Worm (Caenorhabditis elegans) whole organism, early embryonic: ENCODE measurements around the gene Y102E9.5.

ENCODE experiments used
- B0310.2 ChIP-seq: sonication (generic microtip); optimal IDR thresholded peaks from 2 replicates; lab custom pipeline; 2016; ENCODE audit warnings: mild to moderate bottlenecking, missing genetic modification characterization, missing compliant biosample characterization
- F13C5.2 ChIP-seq: sonication (generic microtip); optimal IDR thresholded peaks from 2 replicates; lab custom pipeline; 2017; ENCODE audit warnings: mild to moderate bottlenecking, missing genetic modification characterization, inconsistent platforms, missing compliant biosample characterization
- aly-1 ChIP-seq: sonication (generic microtip); optimal IDR thresholded peaks from 2 replicates; lab custom pipeline; 2016; ENCODE audit warnings: missing genetic modification characterization, missing compliant biosample characterization
- ama-1 ChIP-seq: fragments of 150-350 bp; optimal IDR thresholded peaks from 2 replicates; lab custom pipeline; 2014
- ceh-13 ChIP-seq: fragments of 200-800 bp; sonication (Bioruptor generic); optimal IDR thresholded peaks from 2 replicates; lab custom pipeline; 2018; ENCODE audit warnings: mild to moderate bottlenecking, missing genetic modification characterization, missing compliant biosample characterization
- ceh-36 ChIP-seq: sonication (generic microtip); optimal IDR thresholded peaks from 2 replicates; lab custom pipeline; 2016; ENCODE audit warnings: missing genetic modification characterization, inconsistent platforms, missing compliant biosample characterization
- ets-7 ChIP-seq: sonication (generic microtip); optimal IDR thresholded peaks from 2 replicates; lab custom pipeline; 2016; ENCODE audit warnings: missing genotype, missing genetic modification characterization, missing compliant biosample characterization
- flt-1 ChIP-seq: fragments of 200-800 bp; sonication (Bioruptor generic); IDR thresholded peaks from 2 replicates; pipeline ENCODE4 v1.3.6; 2022; ENCODE audit warnings: missing genetic modification characterization, missing compliant biosample characterization
- hmbx-1 ChIP-seq: sonication (generic microtip); optimal IDR thresholded peaks from 2 replicates; lab custom pipeline; 2016; ENCODE audit warnings: mild to moderate bottlenecking, missing genetic modification characterization, missing compliant biosample characterization
- hmg-4 ChIP-seq: fragments of 200-800 bp; sonication (Bioruptor generic); optimal IDR thresholded peaks from 2 replicates; lab custom pipeline; 2018; ENCODE audit warnings: mild to moderate bottlenecking, missing genetic modification characterization, missing compliant biosample characterization
- hnd-1 ChIP-seq: sonication (generic microtip); optimal IDR thresholded peaks from 2 replicates; lab custom pipeline; 2016; ENCODE audit warnings: missing genetic modification characterization, missing compliant biosample characterization
- pes-1 ChIP-seq: fragments of 200-800 bp; sonication (Bioruptor generic); IDR thresholded peaks from 2 replicates; pipeline ENCODE4 v1.3.6; 2022; ENCODE audit warnings: missing genetic modification reagents, missing genetic modification characterization, missing compliant biosample characterization
- scrt-1 ChIP-seq: fragments of 200-800 bp; sonication (Bioruptor generic); IDR thresholded peaks from 2 replicates; pipeline ENCODE4 v1.3.6; 2022; ENCODE audit warnings: missing genetic modification characterization, missing compliant biosample characterization
- sea-1 ChIP-seq: fragments of 200-800 bp; sonication (Bioruptor generic); conservative IDR thresholded peaks from 2 replicates; pipeline ENCODE4 v1.3.6; 2022; ENCODE audit warnings: missing genetic modification characterization, missing compliant biosample characterization
- tbx-11 ChIP-seq: fragments of 200-800 bp; sonication (Bioruptor generic); IDR thresholded peaks from 2 replicates; pipeline ENCODE4 v1.3.6; 2022; ENCODE audit warnings: missing genetic modification characterization, missing compliant biosample characterization
- tbx-37 ChIP-seq: fragments of 200-800 bp; sonication (Bioruptor generic); conservative IDR thresholded peaks from 2 replicates; pipeline ENCODE4 v1.3.6; 2022; ENCODE audit warnings: missing genetic modification reagents, missing genetic modification characterization, missing compliant biosample characterization
- tra-4 ChIP-seq: sonication (generic microtip); optimal IDR thresholded peaks from 2 replicates; lab custom pipeline; 2017; ENCODE audit warnings: missing genetic modification characterization, missing compliant biosample characterization

Gene Y102E9.5

DNA sequence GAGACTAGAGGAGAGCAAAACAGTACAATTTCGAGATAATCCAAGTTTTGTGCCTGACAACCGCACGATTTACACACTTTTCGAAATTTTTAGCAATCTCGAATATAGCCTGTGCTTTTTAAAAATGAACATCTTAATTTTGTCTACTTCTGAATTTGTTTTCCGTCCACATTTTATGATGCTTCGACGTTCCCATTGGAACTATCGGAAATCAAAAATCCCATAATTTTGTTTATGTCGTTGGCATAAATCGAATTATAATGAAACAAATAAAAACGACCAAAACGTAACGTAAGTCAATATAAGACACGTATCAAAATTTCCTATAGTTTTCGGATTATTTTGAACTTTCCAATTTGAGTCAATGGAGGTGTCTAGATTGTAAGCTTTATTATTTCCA, 6.9 kb upstream of the Y102E9.5 start, which contains the start of gene K07E12.2:
Gene K07E12.2 (plus strand): TSS at position 301 of the 400 bp plus-strand sequence.
- TF ChIP-seq ets-7 (tag; lab: Kevin White, UChicago) (no peak), hmbx-1 (tag; lab: Kevin White, UChicago) (no peak), scrt-1 (no peak), ama-1 (lab: Kevin White, UChicago) (no peak), aly-1 (tag; lab: Kevin White, UChicago) (no peak), sea-1 (GFP tag; lab: Robert Waterston, UW) (no peak), F13C5.2 (tag; lab: Kevin White, UChicago) (no peak), ceh-36 (tag; lab: Kevin White, UChicago) (no peak), tbx-37 (GFP tag; lab: Robert Waterston, UW) (no peak)

DNA sequence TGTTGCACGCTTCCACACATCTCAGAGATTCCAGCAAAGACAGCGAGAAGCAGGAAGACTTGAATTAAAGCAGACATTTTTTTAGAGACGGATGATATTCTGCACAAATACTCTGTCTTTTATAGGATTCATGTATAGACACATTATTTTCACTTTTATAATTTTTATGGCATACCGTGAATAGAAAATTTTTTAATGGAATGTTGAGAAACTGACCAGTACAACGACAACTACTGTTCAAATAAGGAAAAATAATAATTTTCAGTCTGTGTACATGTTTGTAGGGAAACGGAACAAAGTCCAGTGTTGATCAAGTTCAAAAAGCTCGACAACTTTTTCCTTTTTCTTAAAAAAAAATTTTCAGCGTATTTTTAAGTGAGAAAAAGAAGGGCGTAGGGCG, 6.5 kb upstream of the Y102E9.5 start, which contains the start of gene Y102E9.6:
Gene Y102E9.6 (minus strand): TSS at position 101 of the 400 bp plus-strand sequence.
- TF ChIP-seq tbx-37 (GFP tag; lab: Robert Waterston, UW) (no peak), ama-1 (lab: Kevin White, UChicago) (no peak), sea-1 (GFP tag; lab: Robert Waterston, UW) (no peak), hnd-1 (no peak), ceh-36 (tag; lab: Kevin White, UChicago) (no peak), scrt-1 (no peak)

DNA sequence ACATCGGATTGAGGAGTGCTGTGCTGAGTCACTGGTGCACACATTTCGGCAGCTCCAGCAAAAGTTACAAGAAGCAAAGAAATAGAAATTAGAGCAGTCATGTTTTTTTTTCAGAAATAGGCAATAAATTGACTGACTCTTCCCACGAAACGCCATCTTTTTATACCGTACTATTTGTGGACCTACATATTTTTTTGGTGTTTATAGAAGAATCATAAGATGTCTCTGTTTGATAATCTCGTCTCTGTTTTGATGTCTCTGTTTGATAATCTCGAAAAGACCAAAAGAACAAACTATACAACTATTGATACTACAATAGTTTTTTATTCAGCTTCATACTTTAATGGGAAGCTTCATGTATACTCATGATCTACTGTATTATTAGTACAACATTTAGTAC, 4.3 kb upstream of the Y102E9.5 start, which contains the start of gene Y102E9.3:
Gene Y102E9.3 (minus strand): TSS at position 101 of the 400 bp plus-strand sequence.
- TF ChIP-seq tbx-11 (GFP tag; lab: Robert Waterston, UW): no peak
- no peak for TF ChIP-seq hmbx-1 (tag; lab: Kevin White, UChicago)
- TF ChIP-seq sea-1 (GFP tag; lab: Robert Waterston, UW): no peak
- TF ChIP-seq F13C5.2 (tag; lab: Kevin White, UChicago): no peak
- TF ChIP-seq ceh-36 (tag; lab: Kevin White, UChicago): no peak
- TF ChIP-seq ceh-13 (GFP tag; lab: Kevin White, UChicago): no peak
- TF ChIP-seq aly-1 (tag; lab: Kevin White, UChicago): no peak
- TF ChIP-seq hnd-1: no peak
- no peak for TF ChIP-seq scrt-1
- TF ChIP-seq tbx-37 (GFP tag; lab: Robert Waterston, UW): no peak
- no peak for TF ChIP-seq hmg-4 (GFP tag; lab: Kevin White, UChicago)
- TF ChIP-seq pes-1 (GFP tag; lab: Robert Waterston, UW): no peak
- TF ChIP-seq B0310.2 (tag; lab: Kevin White, UChicago): no peak
- no peak for TF ChIP-seq ets-7 (tag; lab: Kevin White, UChicago)
- TF ChIP-seq ama-1 (lab: Kevin White, UChicago): no peak
- TF ChIP-seq tra-4: no peak
- TF ChIP-seq flt-1 (GFP tag; lab: Robert Waterston, UW): no peak

DNA sequence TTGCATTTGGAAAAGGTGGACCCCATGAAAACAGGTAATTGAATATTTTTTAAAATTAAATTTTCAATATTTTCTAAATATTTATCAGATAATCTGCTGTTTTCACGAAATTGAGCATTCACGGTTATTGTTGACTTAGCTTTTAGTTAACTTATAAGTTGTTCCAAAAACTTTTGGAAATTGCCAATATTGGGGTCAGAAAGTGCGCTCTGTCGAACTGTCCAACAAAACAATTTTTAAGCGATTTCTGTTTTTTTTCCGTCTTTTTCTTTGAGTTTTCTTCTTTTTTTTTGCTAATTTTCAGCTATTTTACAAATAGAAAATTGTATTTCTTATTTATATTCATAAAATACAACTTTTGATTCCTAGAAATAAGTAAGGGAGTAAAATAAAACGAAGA, 1.2 kb upstream of the Y102E9.5 start:
- TF ChIP-seq hnd-1: no peak
- no peak for TF ChIP-seq B0310.2 (tag; lab: Kevin White, UChicago)
- no peak for TF ChIP-seq pes-1 (GFP tag; lab: Robert Waterston, UW)
- TF ChIP-seq aly-1 (tag; lab: Kevin White, UChicago): no peak

DNA sequence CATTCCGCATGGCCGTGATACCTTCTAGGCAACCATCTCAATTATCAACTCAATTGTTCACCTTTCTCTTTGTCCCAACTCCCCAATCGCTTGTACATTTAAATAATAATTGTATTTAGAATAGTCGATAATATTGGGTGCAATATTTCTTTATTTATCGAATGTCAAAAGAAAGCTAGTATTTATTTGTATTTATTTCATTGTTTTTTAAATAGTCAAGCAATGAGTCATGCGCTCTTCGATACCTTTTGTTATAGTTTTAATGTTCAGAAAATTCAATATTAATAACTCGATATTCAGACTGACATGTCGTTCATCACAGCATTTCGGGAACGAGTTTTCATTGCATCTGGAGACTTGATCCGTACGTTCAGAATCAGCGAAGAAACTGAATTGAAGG, 4.6 kb downstream of the Y102E9.5 start, which contains the start of gene wdr-4:
Gene wdr-4 (plus strand): TSS at position 301 of the 400 bp plus-strand sequence.
- no peak for TF ChIP-seq hmbx-1 (tag; lab: Kevin White, UChicago)
- TF ChIP-seq tbx-11 (GFP tag; lab: Robert Waterston, UW): no peak
- no peak for TF ChIP-seq aly-1 (tag; lab: Kevin White, UChicago)
- no peak for TF ChIP-seq ceh-13 (GFP tag; lab: Kevin White, UChicago)
- no peak for TF ChIP-seq scrt-1
- TF ChIP-seq hnd-1: no peak
- TF ChIP-seq F13C5.2 (tag; lab: Kevin White, UChicago): no peak

DNA sequence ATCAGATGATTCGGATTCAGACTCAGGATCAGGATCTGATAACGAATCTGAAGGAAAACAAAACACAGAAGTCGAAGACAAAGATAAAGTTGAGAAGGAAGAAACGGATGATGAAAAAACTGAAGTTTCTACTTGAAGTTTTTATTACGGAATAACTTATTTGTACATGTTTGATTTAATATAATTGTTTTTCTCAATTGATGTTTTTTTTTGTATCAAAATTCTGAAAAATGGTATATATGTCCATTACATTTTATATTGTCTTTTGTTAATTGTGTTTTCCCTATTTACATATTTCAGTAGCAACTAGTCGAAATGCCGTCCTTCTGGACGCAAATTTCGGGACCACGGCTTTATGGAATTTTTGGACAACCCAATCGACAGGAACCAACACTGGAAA, 7.0 kb downstream of the Y102E9.5 start, which contains the start of gene F37A4.1:
Gene F37A4.1 (plus strand): TSS at position 301 of the 400 bp plus-strand sequence.
- no peak for TF ChIP-seq hmbx-1 (tag; lab: Kevin White, UChicago)
- TF ChIP-seq ama-1 (lab: Kevin White, UChicago): no peak
- TF ChIP-seq tra-4: no peak
- no peak for TF ChIP-seq tbx-37 (GFP tag; lab: Robert Waterston, UW)
- no peak for TF ChIP-seq aly-1 (tag; lab: Kevin White, UChicago)
- no peak for TF ChIP-seq ceh-13 (GFP tag; lab: Kevin White, UChicago)
- TF ChIP-seq hmg-4 (GFP tag; lab: Kevin White, UChicago): no peak
- no peak for TF ChIP-seq ceh-36 (tag; lab: Kevin White, UChicago)
- no peak for TF ChIP-seq tbx-11 (GFP tag; lab: Robert Waterston, UW)
- no peak for TF ChIP-seq B0310.2 (tag; lab: Kevin White, UChicago)
- TF ChIP-seq ets-7 (tag; lab: Kevin White, UChicago): no peak
- TF ChIP-seq pes-1 (GFP tag; lab: Robert Waterston, UW): no peak
- TF ChIP-seq flt-1 (GFP tag; lab: Robert Waterston, UW): no peak
- no peak for TF ChIP-seq scrt-1
- TF ChIP-seq hnd-1: no peak
- TF ChIP-seq sea-1 (GFP tag; lab: Robert Waterston, UW): no peak
- no peak for TF ChIP-seq F13C5.2 (tag; lab: Kevin White, UChicago)

DNA sequence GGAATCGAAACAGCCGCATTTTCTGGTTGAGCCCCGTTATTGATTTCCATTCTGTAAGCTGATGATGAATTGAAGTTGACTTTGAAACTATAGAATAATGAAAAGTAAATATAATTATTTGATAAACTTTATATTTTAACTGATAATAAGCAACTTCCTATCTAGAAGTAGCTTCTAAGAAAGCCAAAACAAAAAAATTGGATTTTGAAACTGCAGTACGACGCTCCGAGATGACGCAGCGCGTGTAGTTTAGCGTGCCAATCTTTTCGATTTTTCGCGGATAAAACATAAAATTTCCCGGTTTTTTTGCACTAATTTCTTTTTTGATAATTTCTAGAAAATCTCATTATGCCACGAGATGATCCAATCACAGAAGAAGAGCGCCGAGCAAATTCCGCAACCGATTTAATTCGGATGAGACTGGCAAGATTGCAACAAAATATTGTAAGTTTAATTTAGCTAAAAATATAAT, 7.8 kb downstream of the Y102E9.5 start, which contains the start of the genes bath-41 and F37A4.2:
Gene bath-41 (minus strand): TSS at position 51 of the 472 bp plus-strand sequence.
Gene F37A4.2 (plus strand): TSS at position 247 of the 472 bp plus-strand sequence.
- TF ChIP-seq pes-1 (GFP tag; lab: Robert Waterston, UW) (no peak), ama-1 (lab: Kevin White, UChicago) (no peak), aly-1 (tag; lab: Kevin White, UChicago) (no peak), ceh-13 (GFP tag; lab: Kevin White, UChicago) (no peak), hnd-1 (no peak), F13C5.2 (tag; lab: Kevin White, UChicago) (no peak)
